Fruit fly (Drosophila melanogaster) whole organism, embryonic: Measurements from ENCODE around the gene ATPsynC.

Experiments
- Aef1 ChIP-seq: fragments of 200-800 bp; sonication (Bioruptor generic); IDR thresholded peaks from 3 replicates; pipeline ENCODE4 v1.3.6; 2022; ENCODE audit warnings: missing biosample characterization, missing genetic modification characterization
- B-H1 ChIP-seq: fragments of 200-800 bp; sonication (Bioruptor generic); IDR thresholded peaks from 3 replicates; pipeline ENCODE4 v1.3.6; 2022; ENCODE audit warnings: missing biosample characterization, missing genetic modification characterization
- Blimp-1 ChIP-seq: fragments of 200-800 bp; sonication (Bioruptor generic); optimal IDR thresholded peaks from 3 replicates; lab custom pipeline; 2018; ENCODE audit warnings: missing biosample characterization, missing genetic modification characterization, mild to moderate bottlenecking, moderate library complexity, missing genetic modification reagents
- C15 ChIP-seq: fragments of 200-800 bp; sonication (Bioruptor generic); IDR thresholded peaks from 3 replicates; pipeline ENCODE4 v1.3.6; 2022; ENCODE audit warnings: missing biosample characterization, missing genetic modification characterization
- CG11085 ChIP-seq: fragments of 200-800 bp; sonication (Bioruptor generic); IDR thresholded peaks from 2 replicates; pipeline ENCODE4 v1.3.6; 2022; ENCODE audit warnings: missing biosample characterization, missing genetic modification characterization
- CG11398 ChIP-seq: fragments of 200-800 bp; sonication (Bioruptor generic); optimal IDR thresholded peaks from 2 replicates; lab custom pipeline; 2016; ENCODE audit warnings: missing biosample characterization, missing genetic modification characterization
- CG12769 ChIP-seq: fragments of 200-800 bp; sonication (Bioruptor generic); optimal IDR thresholded peaks from 2 replicates; lab custom pipeline; 2019; ENCODE audit warnings: missing biosample characterization, mild to moderate bottlenecking, missing genetic modification characterization, moderate library complexity
- CG14014 ChIP-seq: fragments of 200-800 bp; sonication (Bioruptor generic); IDR thresholded peaks from 2 replicates; pipeline ENCODE4 v1.3.6; 2022; ENCODE audit warnings: missing biosample characterization, missing genetic modification characterization
- CG14710 ChIP-seq: fragments of 200-800 bp; sonication (Bioruptor generic); optimal IDR thresholded peaks from 3 replicates; lab custom pipeline; 2019; ENCODE audit warnings: missing biosample characterization, mild to moderate bottlenecking, missing genetic modification characterization, moderate library complexity
- CG16815 ChIP-seq: fragments of 200-800 bp; sonication (Bioruptor generic); optimal IDR thresholded peaks from 3 replicates; lab custom pipeline; 2017; ENCODE audit warnings: missing biosample characterization, mild to moderate bottlenecking, missing genetic modification characterization
- CG2120 ChIP-seq: fragments of 200-800 bp; sonication (Bioruptor generic); optimal IDR thresholded peaks from 3 replicates; lab custom pipeline; 2016; ENCODE audit warnings: missing biosample characterization, missing genetic modification characterization
- CG2129 ChIP-seq: fragments of 200-800 bp; sonication (Bioruptor generic); IDR thresholded peaks from 2 replicates; pipeline ENCODE4 v1.3.6; 2022; ENCODE audit warnings: missing biosample characterization, missing genetic modification characterization; ENCODE audit not compliant: partially characterized antibody
- CG30431 ChIP-seq: fragments of 200-800 bp; sonication (Bioruptor generic); optimal IDR thresholded peaks from 2 replicates; lab custom pipeline; 2017; ENCODE audit warnings: missing biosample characterization, missing genetic modification characterization
- CG31365 ChIP-seq: fragments of 200-800 bp; sonication (Bioruptor generic); optimal IDR thresholded peaks from 2 replicates; lab custom pipeline; 2018; ENCODE audit warnings: missing biosample characterization, mild to moderate bottlenecking, missing genetic modification characterization
- CG42726 ChIP-seq: fragments of 200-800 bp; sonication (Bioruptor generic); IDR thresholded peaks from 2 replicates; pipeline ENCODE4 v1.3.6; 2022; ENCODE audit warnings: missing biosample characterization, missing genetic modification characterization; ENCODE audit not compliant: partially characterized antibody
- CG4360 ChIP-seq: fragments of 200-800 bp; sonication (Bioruptor generic); IDR thresholded peaks from 2 replicates; pipeline ENCODE4 v1.3.6; 2022; ENCODE audit warnings: missing biosample characterization, missing genetic modification characterization
- CG6175 ChIP-seq: fragments of 200-800 bp; sonication (Bioruptor generic); IDR thresholded peaks from 3 replicates; pipeline ENCODE4 v1.3.6; 2022; ENCODE audit warnings: missing biosample characterization, missing genetic modification characterization
- CG6254 ChIP-seq: fragments of 200-800 bp; sonication (Bioruptor generic); optimal IDR thresholded peaks from 3 replicates; lab custom pipeline; 2017; ENCODE audit warnings: mild to moderate bottlenecking, missing biosample characterization, missing genetic modification reagents, missing genetic modification characterization
- CG7745 ChIP-seq: fragments of 200-800 bp; sonication (Bioruptor generic); optimal IDR thresholded peaks from 2 replicates; lab custom pipeline; 2018; ENCODE audit warnings: missing biosample characterization, mild to moderate bottlenecking, missing genetic modification characterization, moderate library complexity
- CG7928 ChIP-seq: fragments of 200-800 bp; sonication (Bioruptor generic); optimal IDR thresholded peaks from 2 replicates; lab custom pipeline; 2017; ENCODE audit warnings: missing biosample characterization, mild to moderate bottlenecking, missing genetic modification characterization
- CG8388 ChIP-seq: fragments of 200-800 bp; sonication (Bioruptor generic); optimal IDR thresholded peaks from 2 replicates; lab custom pipeline; 2019; ENCODE audit warnings: missing biosample characterization, mild to moderate bottlenecking, missing genetic modification characterization, moderate library complexity
- D19B ChIP-seq: fragments of 200-800 bp; sonication (Bioruptor generic); optimal IDR thresholded peaks from 2 replicates; lab custom pipeline; 2017; ENCODE audit warnings: missing biosample characterization, mild to moderate bottlenecking, missing genetic modification characterization
- ERR ChIP-seq: fragments of 200-800 bp; sonication (Bioruptor generic); optimal IDR thresholded peaks from 2 replicates; lab custom pipeline; 2016; ENCODE audit warnings: missing biosample characterization, missing genetic modification characterization
- Fer1 ChIP-seq: fragments of 200-800 bp; sonication (Bioruptor generic); optimal IDR thresholded peaks from 2 replicates; lab custom pipeline; 2017; ENCODE audit warnings: missing biosample characterization, mild to moderate bottlenecking, missing genetic modification characterization
- Lhr ChIP-seq: fragments of 200-800 bp; sonication (Bioruptor generic); optimal IDR thresholded peaks from 3 replicates; lab custom pipeline; 2017; ENCODE audit warnings: mild to moderate bottlenecking, missing biosample characterization, missing genetic modification reagents, missing genetic modification characterization
- Lim3 ChIP-seq: fragments of 200-800 bp; sonication (Bioruptor generic); IDR thresholded peaks from 2 replicates; pipeline ENCODE4 v1.3.6; 2022; ENCODE audit warnings: missing biosample characterization, missing genetic modification characterization
- NfI ChIP-seq: fragments of 200-800 bp; sonication (Bioruptor generic); optimal IDR thresholded peaks from 3 replicates; lab custom pipeline; 2018; ENCODE audit warnings: missing biosample characterization, mild to moderate bottlenecking, missing genetic modification characterization, moderate library complexity
- Sox100B ChIP-seq: fragments of 200-800 bp; sonication (Bioruptor generic); optimal IDR thresholded peaks from 3 replicates; lab custom pipeline; 2018; ENCODE audit warnings: missing biosample characterization, mild to moderate bottlenecking, missing genetic modification characterization
- ash1 ChIP-seq: fragments of 200-800 bp; sonication (Bioruptor generic); optimal IDR thresholded peaks from 2 replicates; lab custom pipeline; 2018; ENCODE audit warnings: missing biosample characterization, mild to moderate bottlenecking, missing genetic modification characterization
- bab2 ChIP-seq: fragments of 200-800 bp; sonication (Bioruptor generic); optimal IDR thresholded peaks from 2 replicates; lab custom pipeline; 2016; ENCODE audit warnings: missing biosample characterization, missing genetic modification characterization
- btn ChIP-seq: fragments of 200-800 bp; sonication (Bioruptor generic); optimal IDR thresholded peaks from 2 replicates; lab custom pipeline; 2016; ENCODE audit warnings: missing biosample characterization, missing genetic modification characterization
- ci ChIP-seq: fragments of 200-800 bp; sonication (Bioruptor generic); IDR thresholded peaks from 3 replicates; pipeline ENCODE4 v1.3.6; 2022; ENCODE audit warnings: missing biosample characterization, missing genetic modification characterization
- h ChIP-seq: fragments of >200 bp; optimal IDR thresholded peaks from 2 replicates; lab custom pipeline; 2017
- ind ChIP-seq: fragments of 200-800 bp; sonication (Bioruptor generic); optimal IDR thresholded peaks from 3 replicates; lab custom pipeline; 2016; ENCODE audit warnings: missing biosample characterization, missing genetic modification characterization
- insv ChIP-seq, 2 experiments: fragments of 200-800 bp; sonication (Bioruptor generic); optimal IDR thresholded peaks; 3 replicates each; lab custom pipeline; 2016 to 2018; ENCODE audit warnings: missing biosample characterization in 2 of 2, missing genetic modification characterization in 2 of 2
- lilli ChIP-seq: fragments of 200-800 bp; sonication (Bioruptor generic); optimal IDR thresholded peaks from 3 replicates; lab custom pipeline; 2016; ENCODE audit warnings: missing biosample characterization, missing genetic modification characterization
- lov ChIP-seq, 2 experiments: fragments of 200-800 bp in 1 of 2; fragments of >200 bp in 1 of 2; sonication (Bioruptor generic) in 1 of 2; IDR thresholded peaks in 1 of 2; optimal IDR thresholded peaks in 1 of 2; 2 replicates in 1 of 2; 3 replicates in 1 of 2; pipeline versions ENCODE4 v1.3.6 to Lab custom; 2017 to 2022; ENCODE audit warnings: missing biosample characterization in 1 of 2, missing genetic modification characterization in 1 of 2
- otp ChIP-seq: fragments of 200-800 bp; sonication (Bioruptor generic); IDR thresholded peaks from 3 replicates; pipeline ENCODE4, ENCODE4 v1.3.6; 2022; ENCODE audit warnings: missing biosample characterization, missing genetic modification characterization
- pfk ChIP-seq: fragments of 200-800 bp; sonication (Bioruptor generic); optimal IDR thresholded peaks from 2 replicates; lab custom pipeline; 2018; ENCODE audit warnings: missing biosample characterization, mild to moderate bottlenecking, missing genetic modification characterization, moderate library complexity
- pnt ChIP-seq: fragments of 200-800 bp; sonication (Bioruptor generic); optimal IDR thresholded peaks from 3 replicates; lab custom pipeline; 2016; ENCODE audit warnings: missing biosample characterization, missing genetic modification characterization
- run ChIP-seq: fragments of 200-800 bp; sonication (Bioruptor generic); optimal IDR thresholded peaks from 3 replicates; lab custom pipeline; 2018; ENCODE audit warnings: missing biosample characterization, mild to moderate bottlenecking, missing genetic modification characterization
- sd ChIP-seq: fragments of 200-800 bp; sonication (Bioruptor generic); optimal IDR thresholded peaks from 3 replicates; lab custom pipeline; 2018; ENCODE audit warnings: missing biosample characterization, mild to moderate bottlenecking, missing genetic modification characterization, moderate library complexity
- sens ChIP-seq: fragments of 200-800 bp; sonication (Bioruptor generic); peaks from one replicate; lab custom pipeline; 2016; ENCODE audit warnings: missing biosample characterization, missing genetic modification characterization
- slp2 ChIP-seq: fragments of 200-800 bp; sonication (Bioruptor generic); optimal IDR thresholded peaks from 2 replicates; lab custom pipeline; 2016; ENCODE audit warnings: missing biosample characterization, missing genetic modification characterization
- tll ChIP-seq, 2 experiments: fragments of 200-800 bp in 1 of 2; fragments of >200 bp in 1 of 2; sonication (Bioruptor generic) in 1 of 2; optimal IDR thresholded peaks; 2 replicates each; lab custom pipeline; 2017 to 2019; ENCODE audit warnings: missing biosample characterization in 2 of 2, missing genetic modification characterization in 2 of 2, mild to moderate bottlenecking in 1 of 2, moderate library complexity in 1 of 2
- ttk ChIP-seq: fragments of 200-800 bp; sonication (Bioruptor generic); IDR thresholded peaks from 2 replicates; pipeline ENCODE4 v2.1.2; 2022; ENCODE audit warnings: missing biosample characterization, missing genetic modification characterization
- wek ChIP-seq: fragments of 200-800 bp; sonication (Bioruptor generic); optimal IDR thresholded peaks from 3 replicates; lab custom pipeline; 2018; ENCODE audit warnings: missing biosample characterization, mild to moderate bottlenecking, missing genetic modification characterization, moderate library complexity
- zfh2 ChIP-seq: fragments of 200-800 bp; sonication (Bioruptor generic); optimal IDR thresholded peaks from 2 replicates; lab custom pipeline; 2016; ENCODE audit warnings: missing biosample characterization, missing genetic modification characterization

The ATPsynC gene

dm6 chr3R:31252093-31252962 is 32.9 kb upstream of the ATPsynC start, which contains the start of the genes qless and mRpL32 (continued):
- TF ChIP-seq NfI (GFP tag; lab: Kevin White, UChicago) (peak; percentile 35), ash1 (no peak), lilli (GFP tag; lab: Kevin White, UChicago) (peak; percentile 70), ERR (GFP tag; lab: Kevin White, UChicago) (peak; percentile 60), bab2 (peak; percentile 71), CG11398 (no peak), CG6175 (GFP tag; lab: Robert Waterston, UW) (no peak), sens (GFP tag; lab: Kevin White, UChicago) (peak; percentile 94), ttk (peak; percentile 70), wek (GFP tag; lab: Kevin White, UChicago) (no peak), CG14710 (peak; percentile 74), CG12769 (peak; percentile 31), insv (GFP tag; optimal IDR thresholded peaks at IDR 0.05; lab: Kevin White, UChicago) (no peak), zfh2 (GFP tag; lab: Kevin White, UChicago) (peak; percentile 69), CG2129 (GFP tag; lab: Robert Waterston, UW) (peak; percentile 61; the same call in 1 of the 2 replicates), slp2 (GFP tag; lab: Kevin White, UChicago) (peak; percentile 48), CG14014 (no peak), D19B (no peak), otp (GFP tag; lab: Robert Waterston, UW) (no peak), Fer1 (GFP tag; lab: Kevin White, UChicago) (peak; percentile 28), run (tag; lab: Kevin White, UChicago) (no peak), CG7928 (GFP tag; lab: Kevin White, UChicago) (peak; percentile 67), CG16815 (no peak), pnt (GFP tag; lab: Kevin White, UChicago) (peak; percentile 39), lov (optimal IDR thresholded peaks at IDR 0.05; lab: Kevin White, UChicago) (no peak), lov (GFP tag; IDR thresholded peaks at IDR 0.05; lab: Robert Waterston, UW) (peak; percentile 82), Sox100B (GFP tag; lab: Kevin White, UChicago) (peak; percentile 46), ind (peak; percentile 83), h (lab: Kevin White, UChicago) (no peak), Lim3 (GFP tag; lab: Robert Waterston, UW) (no peak), CG11085 (GFP tag; lab: Robert Waterston, UW) (peak; percentile 51; the same call in 1 of the 2 replicates), CG7745 (tag; lab: Kevin White, UChicago) (no peak), CG4360 (GFP tag; lab: Robert Waterston, UW) (peak; percentile 47), B-H1 (GFP tag; lab: Robert Waterston, UW) (peak; percentile 80), CG30431 (no peak), CG8388 (GFP tag; lab: Kevin White, UChicago) (no peak), Lhr (GFP tag; lab: Kevin White, UChicago) (no peak), CG31365 (tag; lab: Kevin White, UChicago) (no peak), tll (GFP tag; optimal IDR thresholded peaks at IDR 0.05; lab: Kevin White, UChicago) (peak in 1 of 2 experiments; percentile 13), sd (tag; lab: Kevin White, UChicago) (no peak), CG42726 (no peak), CG2120 (peak; percentile 68), pfk (GFP tag; lab: Kevin White, UChicago) (no peak), ci (GFP tag; lab: Robert Waterston, UW) (peak; percentile 68), btn (GFP tag; lab: Kevin White, UChicago) (peak; percentile 44), CG6254 (GFP tag; lab: Kevin White, UChicago) (no peak), C15 (GFP tag; lab: Robert Waterston, UW) (0 out of 3 replicates have a peak, but pooled peaks have one; percentile 34), Blimp-1 (peak; percentile 55), Aef1 (GFP tag; lab: Robert Waterston, UW) (peak; percentile 65)
